Fruit fly (Drosophila melanogaster) whole organism, adult: Measurements from ENCODE around the gene Xrp1.

ENCODE experiments used
- CG12768 ChIP-seq: fragments of 200-800 bp; sonication (Bioruptor generic); optimal IDR thresholded peaks from 2 replicates; lab custom pipeline; 2017; ENCODE audit warnings: missing biosample characterization, missing genetic modification characterization, mild to moderate bottlenecking, moderate library complexity, missing genetic modification reagents
- CG1620 ChIP-seq: fragments of 200-800 bp; sonication (Bioruptor generic); optimal IDR thresholded peaks from 2 replicates; lab custom pipeline; 2016; ENCODE audit warnings: missing biosample characterization, missing genetic modification characterization
- Crg-1 ChIP-seq: fragments of 200-800 bp; sonication (Bioruptor generic); optimal IDR thresholded peaks from 2 replicates; lab custom pipeline; 2016; ENCODE audit warnings: missing biosample characterization, missing genetic modification characterization
- kay ChIP-seq: fragments of 200-800 bp; sonication (Bioruptor generic); peaks from one replicate; lab custom pipeline; 2016; ENCODE audit warnings: missing biosample characterization, missing genetic modification characterization, borderline replicate concordance
- ovo ChIP-seq: fragments of 200-800 bp; sonication (Bioruptor generic); optimal IDR thresholded peaks from 2 replicates; lab custom pipeline; 2016; ENCODE audit warnings: missing biosample characterization, missing genetic modification characterization
- pad ChIP-seq: fragments of 200-800 bp; sonication (Bioruptor generic); optimal IDR thresholded peaks from 3 replicates; lab custom pipeline; 2017; ENCODE audit warnings: missing biosample characterization, missing genetic modification characterization, mild to moderate bottlenecking, moderate library complexity, missing genetic modification reagents

DNA sequence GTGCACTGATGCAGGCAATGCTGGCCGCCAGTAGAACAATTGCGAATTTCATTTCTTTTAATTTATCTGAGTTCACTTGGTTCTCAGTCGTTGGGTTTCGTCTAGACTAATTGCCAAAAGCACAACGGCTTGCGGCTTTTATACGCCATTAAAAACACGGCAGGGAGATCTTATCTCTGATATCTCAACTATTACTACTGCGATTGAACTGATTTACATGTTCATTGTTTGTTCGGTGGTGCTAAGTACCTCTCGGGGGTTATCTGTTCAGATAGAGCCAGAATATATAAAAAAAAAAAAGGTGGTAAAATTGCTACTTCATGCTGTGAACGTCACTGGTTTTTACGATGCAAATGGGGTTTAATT is 9.2 kb upstream of the Xrp1 start, which contains the start of gene CG14292:
- no peak for TF ChIP-seq ovo (GFP tag; lab: Kevin White, UChicago)
- no peak for TF ChIP-seq Crg-1 (GFP tag; lab: Kevin White, UChicago)
- TF ChIP-seq CG12768 (GFP tag; lab: Kevin White, UChicago): no peak
- no peak for TF ChIP-seq pad
- TF ChIP-seq kay (GFP tag; lab: Kevin White, UChicago): no peak
- no peak for TF ChIP-seq CG1620 (GFP tag; lab: Kevin White, UChicago)
